Fruit fly (Drosophila melanogaster): ENCODE measurements around the gene Lip2.

dm6 chr2L:10677715-10678088 is 31.6 kb downstream of the Lip2 start:
- TF ChIP-seq CG8478 (optimal IDR thresholded peaks at IDR 0.05), result no peak
- TF ChIP-seq psq (optimal IDR thresholded peaks at IDR 0.05), result no peak
- TF ChIP-seq EcR (GFP tag; optimal IDR thresholded peaks at IDR 0.05), result no peak
- TF ChIP-seq Dll (optimal IDR thresholded peaks at IDR 0.05), result no peak
- TF ChIP-seq pan (optimal IDR thresholded peaks at IDR 0.05), result no peak
- no peak for TF ChIP-seq usp (GFP tag; optimal IDR thresholded peaks at IDR 0.05)

Data from whole organism.